Fruit fly (Drosophila melanogaster): ENCODE results near the gene Pyroxd1.
A peak's percentile ranks its signal among the peaks of the same experiment; 100 is the strongest.

Pyroxd1 gene

DNA sequence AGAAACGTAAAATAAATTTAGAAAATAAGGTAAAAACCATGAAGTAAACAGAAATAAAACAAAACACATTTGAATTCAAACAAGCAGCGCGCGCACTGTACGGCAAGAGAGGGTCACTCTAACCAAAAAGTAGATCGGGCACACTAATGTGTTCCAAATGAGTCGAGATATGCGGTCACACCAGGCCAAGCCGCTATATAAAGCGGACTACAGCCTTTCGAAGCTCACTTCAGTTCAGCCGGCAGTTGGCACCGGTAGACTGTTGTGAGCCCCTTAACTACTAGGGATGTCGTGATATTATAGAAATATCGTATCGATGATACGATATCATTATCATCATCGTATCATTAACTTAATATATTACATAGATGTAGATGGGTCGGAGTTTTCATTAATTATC lies 13.3 kb downstream of the Pyroxd1 start (continued):
- TF ChIP-seq Trl (optimal IDR thresholded peaks at IDR 0.05) = no peak
- no peak for TF ChIP-seq Trl (GFP tag; optimal IDR thresholded peaks at IDR 0.05)
- no peak for TF ChIP-seq Sry-δ (GFP tag; optimal IDR thresholded peaks at IDR 0.05)
- no peak for TF ChIP-seq CG6254 (GFP tag; optimal IDR thresholded peaks at IDR 0.05)
- peak; percentile 52 for TF ChIP-seq pzg (GFP tag; optimal IDR thresholded peaks at IDR 0.05)
- no peak for TF ChIP-seq Hey (tag; optimal IDR thresholded peaks at IDR 0.05)
- no peak for TF ChIP-seq NFAT (GFP tag; IDR thresholded peaks at IDR 0.05)
- TF ChIP-seq CG15073 (GFP tag; optimal IDR thresholded peaks at IDR 0.05) = no peak
- no peak for TF ChIP-seq Ravus (GFP tag; IDR thresholded peaks at IDR 0.05)
- TF ChIP-seq CG7357 (GFP tag; IDR thresholded peaks at IDR 0.05) = no peak
- TF ChIP-seq zen (tag; optimal IDR thresholded peaks at IDR 0.05) = peak; percentile 23
- no peak for TF ChIP-seq CG3407 (GFP tag; optimal IDR thresholded peaks at IDR 0.05)
- TF ChIP-seq CG17912 (GFP tag; optimal IDR thresholded peaks at IDR 0.05) = no peak
- no peak for TF ChIP-seq D19B (GFP tag; optimal IDR thresholded peaks at IDR 0.05)
- TF ChIP-seq Bgb (GFP tag; IDR thresholded peaks at IDR 0.05; ENCODE audit: partially characterized antibody) = no peak
- TF ChIP-seq CG31388 (GFP tag; optimal IDR thresholded peaks at IDR 0.05) = no peak
- TF ChIP-seq gcm2 (GFP tag; optimal IDR thresholded peaks at IDR 0.05) = no peak
- TF ChIP-seq pfk (GFP tag; optimal IDR thresholded peaks at IDR 0.05) = no peak
- TF ChIP-seq CG14710 (tag; optimal IDR thresholded peaks at IDR 0.05) = peak; percentile 0
- no peak for TF ChIP-seq h (optimal IDR thresholded peaks at IDR 0.05)
- TF ChIP-seq mld (GFP tag; IDR thresholded peaks at IDR 0.05; ENCODE audit: partially characterized antibody) = no peak
- TF ChIP-seq abd-A (tag; optimal IDR thresholded peaks at IDR 0.05) = no peak
- TF ChIP-seq tna (GFP tag; IDR thresholded peaks at IDR 0.05; ENCODE audit: partially characterized antibody) = no peak
- no peak for TF ChIP-seq lola (GFP tag; optimal IDR thresholded peaks at IDR 0.05)
- no peak for TF ChIP-seq inv (GFP tag; IDR thresholded peaks at IDR 0.05; ENCODE audit: partially characterized antibody)
- no peak for TF ChIP-seq esg (GFP tag; conservative IDR thresholded peaks at IDR 0.05)
- TF ChIP-seq CG3163 (GFP tag; optimal IDR thresholded peaks at IDR 0.05) = no peak
- TF ChIP-seq Neu2 (GFP tag; optimal IDR thresholded peaks at IDR 0.05; ENCODE audit: borderline replicate concordance) = no peak
- TF ChIP-seq fd3F (GFP tag; optimal IDR thresholded peaks at IDR 0.05) = no peak
- TF ChIP-seq ranshi (GFP tag; IDR thresholded peaks at IDR 0.05) = no peak
- no peak for TF ChIP-seq CG11247 (GFP tag; IDR thresholded peaks at IDR 0.05)
- TF ChIP-seq pros (GFP tag; optimal IDR thresholded peaks at IDR 0.05) = no peak
- TF ChIP-seq CG16815 (GFP tag; optimal IDR thresholded peaks at IDR 0.05) = no peak
- TF ChIP-seq otp (GFP tag; IDR thresholded peaks at IDR 0.05) = no peak
- TF ChIP-seq Hr39 (optimal IDR thresholded peaks at IDR 0.05) = no peak
- TF ChIP-seq MTF-1 (GFP tag; optimal IDR thresholded peaks at IDR 0.05; ENCODE audit: borderline replicate concordance) = no peak
- TF ChIP-seq ab (GFP tag; optimal IDR thresholded peaks at IDR 0.05) = no peak
- TF ChIP-seq CG10462 (GFP tag; optimal IDR thresholded peaks at IDR 0.05) = no peak
- no peak for TF ChIP-seq Vsx1 (GFP tag; optimal IDR thresholded peaks at IDR 0.05)
- no peak for TF ChIP-seq rib (GFP tag; IDR thresholded peaks at IDR 0.05)
- TF ChIP-seq CG17328 (GFP tag; IDR thresholded peaks at IDR 0.05) = no peak
- TF ChIP-seq CG1603 (tag; optimal IDR thresholded peaks at IDR 0.05) = no peak
- TF ChIP-seq ind (GFP tag; optimal IDR thresholded peaks at IDR 0.05) = no peak
- no peak for TF ChIP-seq CG8089 (GFP tag; optimal IDR thresholded peaks at IDR 0.05)
- no peak for TF ChIP-seq sna (GFP tag; IDR thresholded peaks at IDR 0.05; ENCODE audit: partially characterized antibody)
- no peak for TF ChIP-seq CG17829 (tag; optimal IDR thresholded peaks at IDR 0.05)
- no peak for TF ChIP-seq al (GFP tag; IDR thresholded peaks at IDR 0.05)
- no peak for TF ChIP-seq Adf1 (GFP tag; IDR thresholded peaks at IDR 0.05)
- TF ChIP-seq odd (GFP tag; optimal IDR thresholded peaks at IDR 0.05) = no peak
- TF ChIP-seq CG7987 (GFP tag; optimal IDR thresholded peaks at IDR 0.05) = no peak
- peak; percentile 76 for TF ChIP-seq CG9797 (GFP tag; optimal IDR thresholded peaks at IDR 0.05)
- TF ChIP-seq sima (GFP tag; optimal IDR thresholded peaks at IDR 0.05) = no peak
